Fruit fly (Drosophila melanogaster) whole organism, embryonic: ENCODE results near the gene RhoGAP100F.

Experiments used
- Aef1 ChIP-seq: fragments of 200-800 bp; sonication (Bioruptor generic); IDR thresholded peaks from 3 replicates; pipeline ENCODE4 v1.3.6; 2022; ENCODE audit warnings: missing biosample characterization, missing genetic modification characterization
- CG10366 ChIP-seq: fragments of 200-800 bp; sonication (Bioruptor generic); IDR thresholded peaks from 2 replicates; pipeline ENCODE4 v1.3.6; 2022; ENCODE audit warnings: missing biosample characterization, missing genetic modification characterization
- CG10543 ChIP-seq: fragments of 200-800 bp; sonication (Bioruptor generic); optimal IDR thresholded peaks from 3 replicates; lab custom pipeline; 2017; ENCODE audit warnings: missing biosample characterization, mild to moderate bottlenecking, missing genetic modification characterization, moderate library complexity
- CG11093 ChIP-seq: fragments of 200-800 bp; sonication (Bioruptor generic); IDR thresholded peaks from 3 replicates; pipeline ENCODE4 v1.3.6; 2022; ENCODE audit warnings: missing biosample characterization, missing genetic modification characterization
- CG11504 ChIP-seq: fragments of 200-800 bp; sonication (Bioruptor generic); optimal IDR thresholded peaks from 3 replicates; lab custom pipeline; 2019; ENCODE audit warnings: missing biosample characterization, mild to moderate bottlenecking, missing genetic modification characterization, moderate library complexity
- CG12236 ChIP-seq: fragments of 200-800 bp; sonication (Bioruptor generic); optimal IDR thresholded peaks from 2 replicates; lab custom pipeline; 2016; ENCODE audit warnings: missing biosample characterization, missing genetic modification characterization
- CG13424 ChIP-seq: fragments of 200-800 bp; sonication (Bioruptor generic); optimal IDR thresholded peaks from 2 replicates; lab custom pipeline; 2019; ENCODE audit warnings: missing biosample characterization, mild to moderate bottlenecking, missing genetic modification characterization, moderate library complexity
- CG15601 ChIP-seq: fragments of 200-800 bp; sonication (Bioruptor generic); optimal IDR thresholded peaks from 3 replicates; lab custom pipeline; 2019; ENCODE audit warnings: missing biosample characterization, mild to moderate bottlenecking, missing genetic modification characterization, moderate library complexity
- CG17328 ChIP-seq: fragments of 200-800 bp; sonication (Bioruptor generic); IDR thresholded peaks from 2 replicates; pipeline ENCODE4 v1.3.6; 2022; ENCODE audit warnings: missing biosample characterization, missing genetic modification characterization
- CG17359 ChIP-seq: fragments of 200-800 bp; sonication (Bioruptor generic); optimal IDR thresholded peaks from 3 replicates; lab custom pipeline; 2018; ENCODE audit warnings: missing biosample characterization, mild to moderate bottlenecking, missing genetic modification characterization, moderate library complexity
- CG18476 ChIP-seq: fragments of 200-800 bp; sonication (Bioruptor generic); optimal IDR thresholded peaks from 2 replicates; lab custom pipeline; 2016; ENCODE audit warnings: missing biosample characterization, mild to moderate bottlenecking, missing genetic modification characterization
- CG18619 ChIP-seq: fragments of 200-800 bp; sonication (Bioruptor generic); optimal IDR thresholded peaks from 3 replicates; lab custom pipeline; 2017; ENCODE audit warnings: missing biosample characterization, mild to moderate bottlenecking, missing genetic modification characterization
- CG30431 ChIP-seq: fragments of 200-800 bp; sonication (Bioruptor generic); optimal IDR thresholded peaks from 2 replicates; lab custom pipeline; 2017; ENCODE audit warnings: missing biosample characterization, missing genetic modification characterization
- CG31365 ChIP-seq: fragments of 200-800 bp; sonication (Bioruptor generic); optimal IDR thresholded peaks from 2 replicates; lab custom pipeline; 2018; ENCODE audit warnings: missing biosample characterization, mild to moderate bottlenecking, missing genetic modification characterization
- CG32772 ChIP-seq: fragments of 200-800 bp; sonication (Bioruptor generic); IDR thresholded peaks from 2 replicates; pipeline ENCODE4 v1.3.6; 2022; ENCODE audit warnings: missing biosample characterization, missing genetic modification characterization
- CG3281 ChIP-seq: fragments of 200-800 bp; sonication (Bioruptor generic); optimal IDR thresholded peaks from 3 replicates; lab custom pipeline; 2017; ENCODE audit warnings: missing biosample characterization, mild to moderate bottlenecking, missing genetic modification characterization
- CG33213 ChIP-seq: fragments of 200-800 bp; sonication (Bioruptor generic); optimal IDR thresholded peaks from 3 replicates; lab custom pipeline; 2016; ENCODE audit warnings: missing biosample characterization, missing genetic modification characterization
- CG33557 ChIP-seq: fragments of 200-800 bp; sonication (Bioruptor generic); optimal IDR thresholded peaks from 2 replicates; lab custom pipeline; 2019; ENCODE audit warnings: missing biosample characterization, mild to moderate bottlenecking, missing genetic modification characterization, moderate library complexity
- CG3838 ChIP-seq: fragments of 200-800 bp; sonication (Bioruptor generic); optimal IDR thresholded peaks from 3 replicates; lab custom pipeline; 2016; ENCODE audit warnings: missing biosample characterization, missing genetic modification characterization
- CG5245 ChIP-seq: fragments of 200-800 bp; sonication (Bioruptor generic); optimal IDR thresholded peaks from 3 replicates; lab custom pipeline; 2016; ENCODE audit warnings: missing biosample characterization, missing genetic modification characterization
- CG7372 ChIP-seq: fragments of 200-800 bp; sonication (Bioruptor generic); IDR thresholded peaks from 2 replicates; pipeline ENCODE4 v1.3.6; 2022; ENCODE audit warnings: missing biosample characterization, missing genetic modification characterization
- CG8924 ChIP-seq: fragments of 200-800 bp; optimal IDR thresholded peaks from 3 replicates; lab custom pipeline; 2019; ENCODE audit warnings: missing biosample characterization, mild to moderate bottlenecking, missing genetic modification characterization, moderate library complexity
- CG8944 ChIP-seq: fragments of 200-800 bp; sonication (Bioruptor generic); optimal IDR thresholded peaks from 3 replicates; lab custom pipeline; 2016; ENCODE audit warnings: missing biosample characterization, missing genetic modification characterization
- CG9817 ChIP-seq: fragments of 200-800 bp; sonication (Bioruptor generic); optimal IDR thresholded peaks from 2 replicates; lab custom pipeline; 2018; ENCODE audit warnings: missing biosample characterization, mild to moderate bottlenecking, missing genetic modification characterization, moderate library complexity
- Dbx ChIP-seq: fragments of 200-800 bp; sonication (Bioruptor generic); IDR thresholded peaks from 3 replicates; pipeline ENCODE4 v1.3.6; 2022; ENCODE audit warnings: missing biosample characterization, missing genetic modification characterization
- Deaf1 ChIP-seq: fragments of 200-800 bp; optimal IDR thresholded peaks from 3 replicates; lab custom pipeline; 2019; ENCODE audit warnings: missing biosample characterization, mild to moderate bottlenecking, missing genetic modification characterization, moderate library complexity
- Drgx ChIP-seq: fragments of 200-800 bp; sonication (Bioruptor generic); IDR thresholded peaks from 2 replicates; pipeline ENCODE4 v1.3.6; 2022; ENCODE audit warnings: missing biosample characterization, missing genetic modification characterization
- Fer1 ChIP-seq: fragments of 200-800 bp; sonication (Bioruptor generic); optimal IDR thresholded peaks from 2 replicates; lab custom pipeline; 2017; ENCODE audit warnings: missing biosample characterization, mild to moderate bottlenecking, missing genetic modification characterization
- Hmr ChIP-seq: fragments of 200-800 bp; sonication (Bioruptor generic); optimal IDR thresholded peaks from 3 replicates; lab custom pipeline; 2017; ENCODE audit warnings: mild to moderate bottlenecking, missing biosample characterization, missing genetic modification reagents, missing genetic modification characterization
- Hr51 ChIP-seq, 2 experiments: fragments of 200-800 bp; sonication (Bioruptor generic); optimal IDR thresholded peaks; 2 replicates in 1 of 2; 3 replicates in 1 of 2; lab custom pipeline; 2016 to 2018; ENCODE audit warnings: missing biosample characterization in 2 of 2, missing genetic modification characterization in 2 of 2, mild to moderate bottlenecking in 1 of 2, moderate library complexity in 1 of 2
- Hr78 ChIP-seq, 2 experiments: fragments of 200-800 bp in 1 of 2; fragments of >200 bp in 1 of 2; sonication (Bioruptor generic) in 1 of 2; optimal IDR thresholded peaks; 2 replicates each; lab custom pipeline; 2017 to 2019; ENCODE audit warnings: missing biosample characterization in 2 of 2, missing genetic modification characterization in 2 of 2, mild to moderate bottlenecking in 1 of 2, moderate library complexity in 1 of 2
- NfI ChIP-seq: fragments of 200-800 bp; sonication (Bioruptor generic); optimal IDR thresholded peaks from 3 replicates; lab custom pipeline; 2018; ENCODE audit warnings: missing biosample characterization, mild to moderate bottlenecking, missing genetic modification characterization, moderate library complexity
- Ptx1 ChIP-seq: fragments of 200-800 bp; sonication (Bioruptor generic); IDR thresholded peaks from 2 replicates; pipeline ENCODE4 v1.3.6; 2022; ENCODE audit warnings: missing biosample characterization, missing genetic modification characterization
- Trl ChIP-seq, 3 experiments: fragments of >200 bp in 2 of 3; fragments of 200-800 bp in 1 of 3; sonication (Bioruptor generic) in 1 of 3; optimal IDR thresholded peaks; 2 replicates in 1 of 3; 3 replicates in 2 of 3; lab custom pipeline; 2016 to 2017; ENCODE audit warnings: missing biosample characterization in 1 of 3, missing genetic modification characterization in 1 of 3
- ab ChIP-seq: fragments of 200-800 bp; sonication (Bioruptor generic); optimal IDR thresholded peaks from 2 replicates; lab custom pipeline; 2016; ENCODE audit warnings: missing biosample characterization, missing genetic modification characterization
- bigmax ChIP-seq: fragments of 200-800 bp; sonication (Bioruptor generic); optimal IDR thresholded peaks from 2 replicates; lab custom pipeline; 2018; ENCODE audit warnings: missing biosample characterization, mild to moderate bottlenecking, missing genetic modification characterization
- cato ChIP-seq: fragments of 200-800 bp; sonication (Bioruptor generic); optimal IDR thresholded peaks from 2 replicates; lab custom pipeline; 2016; ENCODE audit warnings: missing biosample characterization, missing genetic modification characterization, borderline replicate concordance
- cg ChIP-seq: fragments of 200-800 bp; sonication (Bioruptor generic); optimal IDR thresholded peaks from 3 replicates; lab custom pipeline; 2019; ENCODE audit warnings: missing biosample characterization, mild to moderate bottlenecking, missing genetic modification characterization, moderate library complexity
- chinmo ChIP-seq: fragments of 200-800 bp; sonication (Bioruptor generic); IDR thresholded peaks from 4 replicates; pipeline ENCODE4 v1.3.6; 2022; ENCODE audit warnings: missing biosample characterization, missing genetic modification characterization; ENCODE audit not compliant: partially characterized antibody
- crol ChIP-seq: fragments of 200-800 bp; sonication (Bioruptor generic); IDR thresholded peaks from 2 replicates; pipeline ENCODE4 v1.3.6; 2022; ENCODE audit warnings: missing biosample characterization, missing genetic modification characterization
- ems ChIP-seq: fragments of 200-800 bp; sonication (Bioruptor generic); optimal IDR thresholded peaks from 3 replicates; lab custom pipeline; 2016; ENCODE audit warnings: missing biosample characterization, missing genetic modification characterization
- fd64A ChIP-seq: fragments of 200-800 bp; sonication (Bioruptor generic); optimal IDR thresholded peaks from 3 replicates; lab custom pipeline; 2018; ENCODE audit warnings: missing biosample characterization, mild to moderate bottlenecking, missing genetic modification characterization
- fru ChIP-seq: fragments of >200 bp; optimal IDR thresholded peaks from 2 replicates; lab custom pipeline; 2017
- hb ChIP-seq: fragments of 200-800 bp; sonication (Bioruptor generic); IDR thresholded peaks from 3 replicates; pipeline ENCODE4 v1.3.6; 2022; ENCODE audit warnings: missing biosample characterization, missing genetic modification characterization; ENCODE audit not compliant: partially characterized antibody
- klu ChIP-seq: fragments of 200-800 bp; sonication (Bioruptor generic); IDR thresholded peaks from 2 replicates; pipeline ENCODE4 v1.3.6; 2022; ENCODE audit warnings: missing biosample characterization, missing genetic modification characterization
- lab ChIP-seq: fragments of 200-800 bp; sonication (Bioruptor generic); optimal IDR thresholded peaks from 3 replicates; lab custom pipeline; 2017; ENCODE audit warnings: missing biosample characterization, missing genetic modification characterization, mild to moderate bottlenecking, moderate library complexity, missing genetic modification reagents
- pita ChIP-seq: fragments of 200-800 bp; sonication (Bioruptor generic); optimal IDR thresholded peaks from 2 replicates; lab custom pipeline; 2017; ENCODE audit warnings: missing biosample characterization, mild to moderate bottlenecking, missing genetic modification characterization
- run ChIP-seq: fragments of 200-800 bp; sonication (Bioruptor generic); optimal IDR thresholded peaks from 3 replicates; lab custom pipeline; 2018; ENCODE audit warnings: missing biosample characterization, mild to moderate bottlenecking, missing genetic modification characterization
- tx ChIP-seq: fragments of 200-800 bp; sonication (Bioruptor generic); optimal IDR thresholded peaks from 2 replicates; lab custom pipeline; 2016; ENCODE audit warnings: missing biosample characterization, missing genetic modification characterization
- zen ChIP-seq: fragments of 200-800 bp; sonication (Bioruptor generic); optimal IDR thresholded peaks from 3 replicates; lab custom pipeline; 2018; ENCODE audit warnings: missing biosample characterization, mild to moderate bottlenecking, missing genetic modification characterization, moderate library complexity

RhoGAP100F gene

DNA sequence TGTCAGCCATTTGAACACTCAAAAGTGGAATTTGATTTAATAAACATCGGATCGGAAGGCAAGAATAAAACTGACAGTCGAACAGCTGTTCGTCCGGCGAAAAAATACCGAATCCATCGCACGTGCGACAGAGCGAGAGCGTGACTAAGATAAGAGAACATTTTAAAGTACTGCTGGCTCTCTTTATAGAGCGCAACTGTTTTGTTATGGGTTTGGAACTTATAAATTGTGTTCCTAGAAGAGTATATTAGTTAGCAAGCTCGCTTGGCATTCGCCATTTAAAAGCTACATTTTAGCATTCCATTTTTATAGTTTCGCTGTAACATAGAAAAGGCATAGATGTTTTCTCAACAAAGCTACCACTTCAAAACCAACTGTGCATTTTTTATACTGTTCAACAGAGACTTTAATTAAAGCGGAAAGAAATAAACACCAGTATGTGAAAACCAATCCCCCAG lies 2.3 kb upstream of the RhoGAP100F start, which contains the start of gene Rift (continued):
- TF ChIP-seq cato = no peak
- no peak for TF ChIP-seq Hr78 (GFP tag; optimal IDR thresholded peaks at IDR 0.05; lab: Kevin White, UChicago)
- TF ChIP-seq Deaf1 (tag; lab: Kevin White, UChicago) = no peak
- TF ChIP-seq fd64A (GFP tag; lab: Kevin White, UChicago) = peak; percentile 14
- no peak for TF ChIP-seq cg (GFP tag; lab: Kevin White, UChicago)
- TF ChIP-seq CG11504 = peak; percentile 23
- TF ChIP-seq run (tag; lab: Kevin White, UChicago) = no peak
- TF ChIP-seq CG7372 (GFP tag; lab: Robert Waterston, UW) = no peak
- no peak for TF ChIP-seq tx (GFP tag; lab: Kevin White, UChicago)
- TF ChIP-seq CG32772 (GFP tag; lab: Robert Waterston, UW) = no peak
- 0 out of 3 replicates have a peak, but pooled peaks have one; percentile 31 for TF ChIP-seq CG11093 (GFP tag; lab: Robert Waterston, UW)
- no peak for TF ChIP-seq bigmax (GFP tag; lab: Kevin White, UChicago)
- no peak for TF ChIP-seq CG15601 (tag; lab: Kevin White, UChicago)
- peak; percentile 64 for TF ChIP-seq Fer1 (GFP tag; lab: Kevin White, UChicago)
- no peak for TF ChIP-seq CG18476
- no peak for TF ChIP-seq Dbx (GFP tag; lab: Robert Waterston, UW)
- no peak for TF ChIP-seq ems (GFP tag; lab: Kevin White, UChicago)
- TF ChIP-seq CG33213 = peak; percentile 30
- no peak for TF ChIP-seq CG8944 (GFP tag; lab: Kevin White, UChicago)
- TF ChIP-seq CG9817 (tag; lab: Kevin White, UChicago) = peak; percentile 28
- peak; percentile 53 for TF ChIP-seq CG17359 (tag; lab: Kevin White, UChicago)
- TF ChIP-seq Trl (optimal IDR thresholded peaks at IDR 0.05; lab: Kevin White, UChicago) = peak; percentile 72 to 85
- TF ChIP-seq Trl (GFP tag; optimal IDR thresholded peaks at IDR 0.05; lab: Kevin White, UChicago) = no peak
- peak; percentile 63 for TF ChIP-seq NfI (GFP tag; lab: Kevin White, UChicago)
- TF ChIP-seq hb (GFP tag; lab: Robert Waterston, UW) = no peak
- TF ChIP-seq chinmo = peak; percentile 60; the same call in 1 of the 4 replicates
- no peak for TF ChIP-seq ab (GFP tag; lab: Kevin White, UChicago)
- no peak for TF ChIP-seq zen (tag; lab: Kevin White, UChicago)
- peak; percentile 55 for TF ChIP-seq Ptx1
- TF ChIP-seq klu (GFP tag; lab: Robert Waterston, UW) = no peak
- TF ChIP-seq CG30431 (GFP tag; lab: Kevin White, UChicago) = no peak
- TF ChIP-seq Hmr = peak; percentile 38
- no peak for TF ChIP-seq CG12236 (GFP tag; lab: Kevin White, UChicago)
- no peak for TF ChIP-seq pita
- TF ChIP-seq crol (GFP tag; lab: Robert Waterston, UW) = no peak
- TF ChIP-seq Drgx (GFP tag; lab: Robert Waterston, UW) = peak; percentile 69
- peak; percentile 43; the same call in 2 of the 3 replicates for TF ChIP-seq Aef1 (GFP tag; lab: Robert Waterston, UW)
- TF ChIP-seq CG5245 (GFP tag; lab: Kevin White, UChicago) = no peak
- peak; percentile 70 for TF ChIP-seq lab (GFP tag; lab: Kevin White, UChicago)
- peak in 1 of 2 experiments; percentile 44 for TF ChIP-seq Hr51 (GFP tag; optimal IDR thresholded peaks at IDR 0.05; lab: Kevin White, UChicago)
- no peak for TF ChIP-seq CG3838 (GFP tag; lab: Kevin White, UChicago)
- TF ChIP-seq CG33557 = no peak
- TF ChIP-seq CG17328 = no peak
- no peak for TF ChIP-seq CG10543
- TF ChIP-seq CG10366 (GFP tag; lab: Robert Waterston, UW) = no peak
- TF ChIP-seq CG3281 (GFP tag; lab: Kevin White, UChicago) = peak; percentile 45
- peak; percentile 51 for TF ChIP-seq CG13424 (tag; lab: Kevin White, UChicago)
- no peak for TF ChIP-seq CG18619 (GFP tag; lab: Kevin White, UChicago)
- no peak for TF ChIP-seq CG31365 (tag; lab: Kevin White, UChicago)
- TF ChIP-seq fru (lab: Kevin White, UChicago) = no peak
- peak; percentile 48 for TF ChIP-seq CG8924 (tag; lab: Kevin White, UChicago)
